Worm (Caenorhabditis elegans) whole organism, mixed stage, embryonic: ENCODE measurements around the gene fbxa-13.

Experiments
- ham-2 ChIP-seq: fragments of 200-800 bp; sonication (Bioruptor generic); optimal IDR thresholded peaks from 2 replicates; lab custom pipeline; 2018; ENCODE audit warnings: mild to moderate bottlenecking, missing genetic modification characterization, missing compliant biosample characterization
- lin-13 ChIP-seq: fragments of 150-350 bp; optimal IDR thresholded peaks from 2 replicates; lab custom pipeline; 2014; ENCODE audit warnings: missing biosample characterization, missing genetic modification characterization
- mab-5 ChIP-seq: fragments of 150-350 bp; optimal IDR thresholded peaks from 2 replicates; lab custom pipeline; 2014; ENCODE audit warnings: missing biosample characterization, missing genetic modification characterization
- nhr-12 ChIP-seq: fragments of 150-350 bp; optimal IDR thresholded peaks from 2 replicates; lab custom pipeline; 2014; ENCODE audit warnings: missing biosample characterization, missing genetic modification characterization
- nhr-237 ChIP-seq: fragments of 150-350 bp; optimal IDR thresholded peaks from 2 replicates; lab custom pipeline; 2014; ENCODE audit warnings: missing biosample characterization, missing genetic modification characterization
- nhr-28 ChIP-seq: fragments of 150-350 bp; optimal IDR thresholded peaks from 2 replicates; lab custom pipeline; 2014; ENCODE audit warnings: missing biosample characterization, missing genetic modification characterization
- snpc-4 ChIP-seq: fragments of 150-350 bp; optimal IDR thresholded peaks from 2 replicates; lab custom pipeline; 2014; ENCODE audit warnings: missing biosample characterization, missing genetic modification characterization
- sptf-1 ChIP-seq: sonication (generic microtip); optimal IDR thresholded peaks from 2 replicates; lab custom pipeline; 2017; ENCODE audit warnings: mild to moderate bottlenecking, missing genetic modification characterization, moderate library complexity, missing compliant biosample characterization
- ztf-11 ChIP-seq: fragments of 150-350 bp; optimal IDR thresholded peaks from 2 replicates; lab custom pipeline; 2014; ENCODE audit warnings: missing biosample characterization, missing genetic modification characterization

DNA sequence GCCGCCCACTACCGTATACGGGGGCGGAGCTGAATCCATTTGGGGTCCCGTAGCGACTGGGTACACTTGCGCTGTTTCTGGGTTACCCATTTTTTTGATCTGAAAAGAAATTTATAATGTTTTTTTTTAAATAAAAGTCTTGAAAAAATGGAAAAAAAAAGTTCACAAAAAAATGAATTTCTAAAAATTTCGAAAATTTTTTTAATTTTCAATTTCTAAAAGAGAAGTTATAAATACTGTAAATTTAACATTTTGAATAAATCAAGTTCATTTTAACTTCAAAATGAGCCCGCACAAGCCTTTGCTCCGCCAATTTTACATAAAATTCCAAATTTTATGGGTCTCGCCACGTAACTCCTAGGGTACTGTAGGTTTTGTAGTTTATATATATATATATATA lies 45.9 kb downstream of the fbxa-13 start, which contains the start of gene Y22D7AL.15:
- TF ChIP-seq ztf-11 (tag; lab: Kevin White, UChicago) (no peak), nhr-237 (no peak), snpc-4 (tag; lab: Kevin White, UChicago) (no peak), ham-2 (GFP tag; lab: Kevin White, UChicago) (no peak), nhr-12 (no peak), nhr-28 (tag; lab: Kevin White, UChicago) (no peak), sptf-1 (tag; lab: Kevin White, UChicago) (no peak), lin-13 (no peak), mab-5 (tag; lab: Kevin White, UChicago) (no peak)
